Worm (Caenorhabditis elegans): ENCODE measurements around the gene lact-1.

lact-1 gene

ce11 chrX:7290859-7291628, 30.9 kb upstream of the lact-1 start:
- no peak for TF ChIP-seq dmd-4 (tag; optimal IDR thresholded peaks at IDR 0.05; ENCODE audit: borderline replicate concordance)

DNA sequence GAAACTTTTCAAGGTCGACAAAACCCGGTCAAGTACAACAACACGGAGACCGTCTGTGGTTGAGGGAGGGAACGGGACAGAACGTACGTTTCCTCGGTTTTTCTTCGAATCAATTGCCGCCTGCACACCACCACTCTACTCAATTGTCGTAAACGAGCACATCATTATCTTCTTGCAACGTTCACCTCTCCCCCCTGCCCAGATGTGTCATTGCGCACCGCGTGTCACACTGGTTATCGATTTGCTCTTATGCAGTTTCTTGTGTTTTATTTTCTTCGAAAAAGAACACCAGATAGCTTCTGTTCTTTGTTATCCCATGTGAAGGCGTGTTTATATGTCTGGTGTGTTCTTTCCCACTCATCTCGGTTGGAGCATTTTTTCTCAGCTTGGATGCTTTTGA, 29.4 kb upstream of the lact-1 start:
- peak; percentile 91 for TF ChIP-seq sdc-2 (tag; optimal IDR thresholded peaks at IDR 0.05)
- no peak for TF ChIP-seq ceh-19 (GFP tag; optimal IDR thresholded peaks at IDR 0.05)
- TF ChIP-seq zip-5 (tag; optimal IDR thresholded peaks at IDR 0.05): no peak
- TF ChIP-seq ceh-48 (tag; optimal IDR thresholded peaks at IDR 0.05): peak; percentile 25
- TF ChIP-seq elt-2 (tag; optimal IDR thresholded peaks at IDR 0.05): peak; percentile 17

ce11 chrX:7284724-7285184, 24.6 kb upstream of the lact-1 start:
- TF ChIP-seq tbx-2 (tag; optimal IDR thresholded peaks at IDR 0.05) (peak; percentile 53), ceh-18 (tag; optimal IDR thresholded peaks at IDR 0.05) (peak; percentile 21), madf-2 (tag; optimal IDR thresholded peaks at IDR 0.05) (no peak), ceh-48 (tag; optimal IDR thresholded peaks at IDR 0.05) (peak; percentile 35), unc-42 (tag; optimal IDR thresholded peaks at IDR 0.05) (peak; percentile 70), ama-1 (optimal IDR thresholded peaks at IDR 0.05) (no peak), nfya-1 (tag; optimal IDR thresholded peaks at IDR 0.05) (peak; percentile 29), unc-55 (GFP tag; optimal IDR thresholded peaks at IDR 0.05) (peak; percentile 16), ahr-1 (tag; optimal IDR thresholded peaks at IDR 0.05) (no peak), ceh-31 (tag; optimal IDR thresholded peaks at IDR 0.05) (peak; percentile 77), sox-4 (tag; optimal IDR thresholded peaks at IDR 0.05) (no peak), ttx-3 (tag; optimal IDR thresholded peaks at IDR 0.05) (no peak), hlh-6 (tag; optimal IDR thresholded peaks at IDR 0.05) (no peak)

DNA sequence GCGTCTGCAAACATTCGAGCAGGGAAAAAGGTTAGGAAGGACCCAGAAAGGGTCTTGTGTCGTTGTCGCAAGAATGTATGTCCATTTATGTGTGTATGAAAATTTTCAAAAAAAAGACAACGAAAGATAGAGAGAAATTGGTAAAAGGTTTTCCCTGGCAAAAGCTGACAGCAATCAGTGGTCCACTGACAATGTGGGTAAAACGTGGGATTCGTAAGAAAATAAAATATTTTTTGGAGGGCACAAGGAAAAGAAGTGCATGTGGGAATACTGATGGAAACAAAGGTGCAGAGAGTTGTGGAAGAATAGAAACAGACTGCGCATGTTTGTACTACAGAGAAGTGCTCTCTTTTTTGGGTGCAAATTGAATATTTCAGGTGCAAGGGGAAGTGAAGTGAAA, 23.0 kb upstream of the lact-1 start:
- TF ChIP-seq fax-1 (tag; optimal IDR thresholded peaks at IDR 0.05) (no peak), dmd-4 (tag; optimal IDR thresholded peaks at IDR 0.05; ENCODE audit: borderline replicate concordance) (no peak), eyg-1 (tag; optimal IDR thresholded peaks at IDR 0.05) (no peak), odd-2 (tag; optimal IDR thresholded peaks at IDR 0.05) (no peak), K09A11.1 (tag; optimal IDR thresholded peaks at IDR 0.05; ENCODE audit: insufficient read depth) (no peak)

ce11 chrX:7281347-7281746, 21.2 kb upstream of the lact-1 start:
- peak; percentile 94 for TF ChIP-seq unc-42 (tag; optimal IDR thresholded peaks at IDR 0.05)
- TF ChIP-seq unc-55 (GFP tag; optimal IDR thresholded peaks at IDR 0.05): no peak

DNA sequence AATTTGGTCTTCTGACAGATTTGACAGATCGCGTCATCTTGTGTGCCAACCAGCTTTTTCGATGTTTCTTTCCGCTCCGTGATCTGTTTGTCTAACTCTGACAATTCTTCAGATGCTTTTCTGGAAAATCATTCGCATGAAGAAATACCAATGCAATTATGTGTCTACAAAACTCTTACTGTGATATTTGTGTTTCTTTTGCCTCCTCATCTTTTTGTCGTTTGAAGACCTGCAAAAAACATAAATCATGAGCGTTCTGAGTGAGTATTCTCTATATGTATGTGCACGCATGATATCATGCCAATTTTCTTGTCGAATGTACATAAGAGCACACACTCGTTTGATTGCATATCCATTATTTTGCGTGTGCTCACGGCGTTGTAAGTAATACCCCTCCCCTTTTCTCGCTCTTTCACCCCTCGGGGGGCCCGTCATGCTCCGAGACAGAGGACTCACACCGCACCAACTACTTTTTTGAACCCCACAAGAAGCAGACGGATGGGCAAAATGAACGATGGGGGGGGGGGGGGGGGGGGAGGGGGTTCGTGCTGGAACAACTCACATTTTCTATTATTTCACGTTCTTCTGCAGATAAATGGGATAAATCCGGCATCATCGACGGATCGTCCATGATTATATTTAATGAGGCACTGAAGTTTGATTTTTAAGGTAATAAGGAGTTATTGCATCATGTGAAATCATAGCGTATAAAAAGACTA, 19.7 kb upstream of the lact-1 start, which contains the start of gene unc-10:
Gene unc-10, minus strand, starts transcription at position 652 of the 719 bp plus-strand sequence.
- no peak for TF ChIP-seq fkh-10 (GFP tag; optimal IDR thresholded peaks at IDR 0.05)
- TF ChIP-seq zip-5 (tag; optimal IDR thresholded peaks at IDR 0.05): no peak
- TF ChIP-seq C08G9.2 (tag; optimal IDR thresholded peaks at IDR 0.05): no peak
- TF ChIP-seq ceh-22 (tag; optimal IDR thresholded peaks at IDR 0.05): no peak
- TF ChIP-seq sox-2 (GFP tag; IDR thresholded peaks at IDR 0.05): no peak
- no peak for TF ChIP-seq pha-4 (tag; optimal IDR thresholded peaks at IDR 0.05)
- no peak for TF ChIP-seq ceh-6 (GFP tag; optimal IDR thresholded peaks at IDR 0.05)
- TF ChIP-seq K02D7.2 (tag; optimal IDR thresholded peaks at IDR 0.05): no peak
- TF ChIP-seq mec-3 (tag; optimal IDR thresholded peaks at IDR 0.05; ENCODE audit: borderline replicate concordance): no peak
- TF ChIP-seq unc-3 (GFP tag; conservative IDR thresholded peaks at IDR 0.05): no peak
- no peak for TF ChIP-seq unc-3 (tag; optimal IDR thresholded peaks at IDR 0.05)
- TF ChIP-seq eyg-1 (tag; optimal IDR thresholded peaks at IDR 0.05): no peak
- TF ChIP-seq unc-55 (GFP tag; optimal IDR thresholded peaks at IDR 0.05): no peak
- TF ChIP-seq npax-4 (tag; optimal IDR thresholded peaks at IDR 0.05): no peak
- TF ChIP-seq odd-2 (tag; optimal IDR thresholded peaks at IDR 0.05): no peak
- TF ChIP-seq ceh-31 (tag; optimal IDR thresholded peaks at IDR 0.05): no peak
- no peak for TF ChIP-seq tbx-7 (tag; optimal IDR thresholded peaks at IDR 0.05)
- no peak for TF ChIP-seq T23F11.4 (GFP tag; optimal IDR thresholded peaks at IDR 0.05)
- TF ChIP-seq sox-4 (tag; optimal IDR thresholded peaks at IDR 0.05): no peak
- TF ChIP-seq unc-86 (tag; optimal IDR thresholded peaks at IDR 0.05): no peak
- TF ChIP-seq ceh-45 (GFP tag; IDR thresholded peaks at IDR 0.05): no peak

Data from whole organism, late embryonic.